Worm (Caenorhabditis elegans): ENCODE results near the gene srbc-25.

The srbc-25 gene

DNA sequence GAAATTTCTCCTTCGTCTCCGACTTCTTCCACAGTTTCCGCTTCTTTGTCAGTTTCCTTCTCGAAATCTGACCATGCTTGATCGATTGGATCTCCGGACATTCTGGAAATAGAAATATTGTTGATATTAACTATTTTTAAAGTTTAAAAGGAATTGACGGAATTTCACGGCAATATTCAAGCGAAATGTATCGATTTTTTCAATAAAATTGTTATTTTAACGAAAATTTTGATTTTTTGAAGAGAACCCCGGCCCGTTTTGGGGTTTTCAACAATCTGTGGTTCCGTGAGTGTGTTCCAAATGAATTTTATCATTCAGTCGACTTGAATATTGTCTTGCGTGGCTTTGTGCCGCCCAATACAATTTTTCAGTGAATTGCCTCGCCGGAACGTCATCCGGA, 16.7 kb upstream of the srbc-25 start, which contains the start of gene F40D4.13:
TSS of gene F40D4.13 (minus strand) at position 101 of the 400 bp plus-strand sequence.
- TF ChIP-seq nhr-25 (tag; optimal IDR thresholded peaks at IDR 0.05) (no peak), ceh-82 (tag; optimal IDR thresholded peaks at IDR 0.05) (no peak), ZK546.5 (tag; optimal IDR thresholded peaks at IDR 0.05) (no peak), ama-1 (optimal IDR thresholded peaks at IDR 0.05) (no peak), snpc-4 (tag; optimal IDR thresholded peaks at IDR 0.05) (no peak), mml-1 (tag; optimal IDR thresholded peaks at IDR 0.05) (no peak), hmg-11 (tag; optimal IDR thresholded peaks at IDR 0.05) (no peak), skn-1 (tag; optimal IDR thresholded peaks at IDR 0.05) (no peak), ceh-16 (tag; optimal IDR thresholded peaks at IDR 0.05) (no peak), nhr-77 (tag; optimal IDR thresholded peaks at IDR 0.05) (no peak)

DNA sequence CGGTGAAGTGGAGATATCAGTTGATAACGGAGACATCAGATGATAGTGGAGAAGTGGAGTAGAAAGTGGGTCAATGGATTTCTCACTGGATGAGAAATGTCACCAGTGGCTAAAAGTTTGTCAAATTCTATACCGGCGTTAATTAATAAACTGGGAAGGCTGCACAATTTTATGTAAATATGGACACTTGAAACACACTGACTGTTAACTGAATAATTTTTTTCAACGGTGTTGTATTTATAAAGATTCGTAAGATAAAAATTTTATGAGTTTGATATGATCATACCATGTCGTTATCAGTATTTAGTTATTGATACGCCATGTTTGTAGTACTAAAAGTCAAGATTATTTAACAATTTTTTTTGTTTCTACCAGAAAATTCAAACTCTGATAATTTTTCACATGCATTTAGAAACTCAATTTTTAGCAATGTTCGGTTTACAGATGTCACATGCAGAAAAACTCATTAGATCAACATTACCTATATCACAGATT, 14.4 kb upstream of the srbc-25 start, which contains the start of gene F40D4.12:
TSS of gene F40D4.12 (plus strand) at position 445 of the 495 bp plus-strand sequence.
- TF ChIP-seq zag-1 (tag; optimal IDR thresholded peaks at IDR 0.05) (no peak), elt-2 (tag; optimal IDR thresholded peaks at IDR 0.05) (peak; percentile 64), nhr-25 (tag; optimal IDR thresholded peaks at IDR 0.05) (no peak), ceh-82 (tag; optimal IDR thresholded peaks at IDR 0.05) (no peak), jun-1 (tag; optimal IDR thresholded peaks at IDR 0.05) (no peak), hmg-11 (tag; optimal IDR thresholded peaks at IDR 0.05) (no peak), pqm-1 (tag; optimal IDR thresholded peaks at IDR 0.05) (peak; percentile 25)

DNA sequence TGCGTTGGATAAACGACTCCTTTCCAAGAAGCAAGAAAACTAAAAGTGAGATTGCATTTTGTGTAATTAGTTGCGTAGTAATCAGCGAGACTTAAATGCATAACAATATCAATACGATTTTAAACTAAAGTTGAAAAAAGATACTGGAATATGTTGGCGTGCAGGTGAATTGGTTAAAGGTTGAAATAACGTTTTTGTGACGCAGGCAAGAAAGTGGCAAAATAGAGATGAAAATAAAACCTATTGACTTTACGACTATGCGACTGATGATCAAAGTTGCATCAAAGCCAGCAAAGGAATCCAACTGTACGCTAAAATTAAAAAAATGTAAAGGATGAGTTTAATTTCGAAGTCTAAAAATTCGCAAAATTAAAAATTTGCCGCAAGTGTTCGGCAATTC, 8.4 kb upstream of the srbc-25 start, which contains the start of gene srh-102:
TSS of gene srh-102 (minus strand) at position 101 of the 400 bp plus-strand sequence.
- TF ChIP-seq nhr-237 (tag; optimal IDR thresholded peaks at IDR 0.05) (no peak), pqm-1 (tag; optimal IDR thresholded peaks at IDR 0.05) (no peak), snpc-4 (tag; optimal IDR thresholded peaks at IDR 0.05) (no peak), ztf-11 (tag; optimal IDR thresholded peaks at IDR 0.05) (no peak), hmg-11 (tag; optimal IDR thresholded peaks at IDR 0.05) (no peak), nhr-43 (tag; optimal IDR thresholded peaks at IDR 0.05; ENCODE audit: poor library complexity, severe bottlenecking) (no peak)

DNA sequence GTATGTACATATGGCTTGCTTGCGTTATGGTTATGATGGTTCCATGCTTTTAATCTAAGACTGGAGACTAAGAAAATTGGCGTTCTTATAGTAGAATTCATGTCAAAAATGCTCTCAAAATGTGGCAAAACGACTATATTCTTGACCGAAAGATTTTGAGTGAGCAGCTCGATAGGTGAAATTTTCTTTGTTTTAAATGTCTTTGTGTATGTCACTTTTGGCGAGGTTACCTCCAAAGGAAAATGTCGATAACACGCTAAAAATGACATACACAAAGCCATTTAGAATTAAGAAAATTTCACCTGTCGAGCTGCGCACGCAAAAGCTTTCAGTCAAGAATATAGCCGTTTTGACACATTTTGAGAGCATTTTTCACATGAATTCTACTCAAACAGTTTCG, 6.4 kb upstream of the srbc-25 start, which contains the start of gene srz-66:
TSS of gene srz-66 (minus strand) at position 101 of the 400 bp plus-strand sequence.
- no peak for TF ChIP-seq nhr-76 (tag; optimal IDR thresholded peaks at IDR 0.05)
- TF ChIP-seq unc-39 (tag; optimal IDR thresholded peaks at IDR 0.05): no peak
- TF ChIP-seq ceh-82 (tag; optimal IDR thresholded peaks at IDR 0.05): no peak
- no peak for TF ChIP-seq fkh-2 (tag; optimal IDR thresholded peaks at IDR 0.05)
- TF ChIP-seq lsy-12 (tag; optimal IDR thresholded peaks at IDR 0.05): no peak
- no peak for TF ChIP-seq nhr-77 (tag; optimal IDR thresholded peaks at IDR 0.05)
- no peak for TF ChIP-seq zag-1 (tag; optimal IDR thresholded peaks at IDR 0.05)
- TF ChIP-seq ceh-16 (tag; optimal IDR thresholded peaks at IDR 0.05): no peak
- no peak for TF ChIP-seq lin-39 (tag; optimal IDR thresholded peaks at IDR 0.05)
- TF ChIP-seq nhr-23 (tag; optimal IDR thresholded peaks at IDR 0.05): no peak
- no peak for TF ChIP-seq egl-27 (tag; optimal IDR thresholded peaks at IDR 0.05)
- no peak for TF ChIP-seq nhr-43 (tag; optimal IDR thresholded peaks at IDR 0.05; ENCODE audit: poor library complexity, severe bottlenecking)
- no peak for TF ChIP-seq elt-1 (tag; optimal IDR thresholded peaks at IDR 0.05)
- no peak for TF ChIP-seq R02D3.7 (tag; optimal IDR thresholded peaks at IDR 0.05)
- TF ChIP-seq nhr-67 (tag; optimal IDR thresholded peaks at IDR 0.05): no peak
- TF ChIP-seq jun-1 (tag; optimal IDR thresholded peaks at IDR 0.05): no peak
- no peak for TF ChIP-seq nhr-25 (tag; optimal IDR thresholded peaks at IDR 0.05)
- no peak for TF ChIP-seq lin-15B (tag; optimal IDR thresholded peaks at IDR 0.05)
- no peak for TF ChIP-seq nhr-237 (tag; optimal IDR thresholded peaks at IDR 0.05)

DNA sequence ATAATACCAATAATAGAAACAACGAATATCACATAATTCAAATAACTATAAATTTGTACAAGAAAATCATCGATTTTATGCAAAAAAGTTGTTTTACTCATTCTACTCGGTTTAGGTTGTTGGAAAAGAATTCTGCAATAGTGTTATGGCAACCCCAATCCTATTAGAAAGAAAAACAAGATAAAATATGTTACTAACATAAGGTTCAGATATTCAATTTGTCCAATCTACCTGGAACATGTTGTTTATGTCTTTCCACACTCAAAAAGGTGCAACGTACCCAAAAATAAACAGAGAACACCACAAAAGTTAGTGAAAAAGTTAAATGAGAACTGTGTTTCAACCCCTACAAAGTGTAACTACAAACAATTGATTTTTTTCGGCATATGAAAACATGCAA, 3.0 kb upstream of the srbc-25 start, which contains the start of gene srw-51:
TSS of gene srw-51 (minus strand) at position 101 of the 400 bp plus-strand sequence.
- TF ChIP-seq fkh-10 (GFP tag; optimal IDR thresholded peaks at IDR 0.05): no peak
- TF ChIP-seq nhr-237 (tag; optimal IDR thresholded peaks at IDR 0.05): no peak
- no peak for TF ChIP-seq skn-1 (tag; optimal IDR thresholded peaks at IDR 0.05)
- TF ChIP-seq egl-5 (tag; optimal IDR thresholded peaks at IDR 0.05): no peak
- no peak for TF ChIP-seq nhr-23 (tag; optimal IDR thresholded peaks at IDR 0.05)
- TF ChIP-seq aly-2 (tag; optimal IDR thresholded peaks at IDR 0.05): no peak
- TF ChIP-seq mdl-1 (tag; optimal IDR thresholded peaks at IDR 0.05): no peak

DNA sequence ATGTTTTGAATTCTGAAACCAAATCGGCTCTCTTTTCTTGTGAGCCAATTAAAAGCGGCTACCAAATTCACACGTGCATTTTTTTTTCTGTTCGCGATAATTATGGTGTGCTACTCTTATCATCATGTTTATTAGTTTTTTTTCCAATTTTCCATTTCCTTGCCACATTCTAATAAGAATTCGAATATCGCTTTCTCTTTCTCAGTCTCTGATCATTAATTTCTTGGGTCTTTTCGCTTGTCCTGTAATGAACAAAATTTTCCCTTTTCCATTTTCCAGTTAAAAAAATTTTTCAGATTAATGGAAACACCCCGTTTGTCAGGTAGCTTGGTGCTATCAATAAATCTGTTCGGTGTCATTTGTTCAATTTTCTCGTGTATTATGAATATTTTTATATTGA, 2.3 kb upstream of the srbc-25 start, which contains the start of gene srbc-26:
TSS of gene srbc-26 (plus strand) at position 301 of the 400 bp plus-strand sequence.
- no peak for TF ChIP-seq nhr-237 (tag; optimal IDR thresholded peaks at IDR 0.05)
- no peak for TF ChIP-seq elt-1 (tag; optimal IDR thresholded peaks at IDR 0.05)
- no peak for TF ChIP-seq jun-1 (tag; optimal IDR thresholded peaks at IDR 0.05)
- no peak for TF ChIP-seq lin-15B (tag; optimal IDR thresholded peaks at IDR 0.05)
- no peak for TF ChIP-seq eor-1 (tag; optimal IDR thresholded peaks at IDR 0.05)
- no peak for TF ChIP-seq R02D3.7 (tag; optimal IDR thresholded peaks at IDR 0.05)
- TF ChIP-seq nhr-12 (tag; optimal IDR thresholded peaks at IDR 0.05): no peak
- no peak for TF ChIP-seq fkh-2 (tag; optimal IDR thresholded peaks at IDR 0.05)
- no peak for TF ChIP-seq fos-1 (tag; optimal IDR thresholded peaks at IDR 0.05)
- TF ChIP-seq ama-1 (optimal IDR thresholded peaks at IDR 0.05): no peak
- TF ChIP-seq nhr-28 (tag; optimal IDR thresholded peaks at IDR 0.05): no peak
- TF ChIP-seq daf-12 (tag; optimal IDR thresholded peaks at IDR 0.05): no peak
- no peak for TF ChIP-seq mdl-1 (tag; optimal IDR thresholded peaks at IDR 0.05)
- no peak for TF ChIP-seq hmg-11 (tag; optimal IDR thresholded peaks at IDR 0.05)
- TF ChIP-seq skn-1 (tag; optimal IDR thresholded peaks at IDR 0.05): no peak
- TF ChIP-seq nhr-77 (tag; optimal IDR thresholded peaks at IDR 0.05): no peak
- no peak for TF ChIP-seq pha-4 (tag; optimal IDR thresholded peaks at IDR 0.05)
